Fruit fly (Drosophila melanogaster): ENCODE measurements around the gene CG15715.

The CG15715 gene

DNA sequence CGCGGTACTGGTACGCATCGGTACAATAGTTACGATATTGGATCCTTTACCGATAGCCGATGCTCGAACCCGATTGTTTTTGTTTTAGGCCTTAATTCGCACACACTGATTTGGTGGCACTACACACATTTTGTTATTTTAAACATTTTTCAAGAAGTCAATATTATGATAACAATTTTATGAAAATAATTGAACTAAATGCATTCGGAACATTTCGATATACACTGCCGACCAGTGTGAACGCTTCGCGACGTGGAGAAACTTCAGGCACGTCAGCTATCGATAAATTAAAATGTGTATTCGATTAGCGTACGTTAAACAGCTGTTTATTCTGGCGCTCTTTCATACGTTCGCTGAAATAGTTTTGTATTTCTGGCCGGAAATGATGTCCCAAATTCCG lies 5.1 kb downstream of the CG15715 start, which contains the start of gene CG12713 (continued):
- TF ChIP-seq CG12299 (tag; optimal IDR thresholded peaks at IDR 0.05) (peak; percentile 38), Nf-YA (GFP tag; IDR thresholded peaks at IDR 0.05) (no peak), Dref (GFP tag; IDR thresholded peaks at IDR 0.05) (peak; percentile 93), TFAM (GFP tag; optimal IDR thresholded peaks at IDR 0.05) (no peak), CG5953 (GFP tag; IDR thresholded peaks at IDR 0.05) (no peak), dmrt11E (tag; optimal IDR thresholded peaks at IDR 0.05) (no peak), CG7372 (GFP tag; IDR thresholded peaks at IDR 0.05) (no peak), slbo (GFP tag; IDR thresholded peaks at IDR 0.05) (peak; percentile 48), Hand (GFP tag; optimal IDR thresholded peaks at IDR 0.05) (no peak), jing (GFP tag; optimal IDR thresholded peaks at IDR 0.05) (no peak), Eip74EF (GFP tag; optimal IDR thresholded peaks at IDR 0.05) (no peak), bbx (GFP tag; IDR thresholded peaks at IDR 0.05; ENCODE audit: partially characterized antibody) (peak; percentile 84), Hmr (GFP tag; optimal IDR thresholded peaks at IDR 0.05) (no peak), tx (GFP tag; optimal IDR thresholded peaks at IDR 0.05) (no peak), ac (GFP tag; optimal IDR thresholded peaks at IDR 0.05) (no peak), tap (tag; optimal IDR thresholded peaks at IDR 0.05) (no peak), pita (GFP tag; optimal IDR thresholded peaks at IDR 0.05) (peak; percentile 60), CG10431 (GFP tag; optimal IDR thresholded peaks at IDR 0.05) (no peak), CG9727 (GFP tag; optimal IDR thresholded peaks at IDR 0.05) (peak; percentile 5), CG9932 (GFP tag; IDR thresholded peaks at IDR 0.05) (no peak), CG31365 (tag; optimal IDR thresholded peaks at IDR 0.05) (no peak), dpn (GFP tag; optimal IDR thresholded peaks at IDR 0.05) (peak; percentile 22 to 34), seq (GFP tag; IDR thresholded peaks at IDR 0.05) (no peak), CG1832 (GFP tag; optimal IDR thresholded peaks at IDR 0.05) (no peak), Scr (GFP tag; IDR thresholded peaks at IDR 0.05; ENCODE audit: partially characterized antibody) (peak; percentile 82), ham (GFP tag; IDR thresholded peaks at IDR 0.05) (no peak), CG10321 (GFP tag; IDR thresholded peaks at IDR 0.05) (no peak), H2.0 (GFP tag; IDR thresholded peaks at IDR 0.05) (no peak), CG3065 (GFP tag; optimal IDR thresholded peaks at IDR 0.05) (no peak), Gug (GFP tag; IDR thresholded peaks at IDR 0.05) (no peak), Mad (GFP tag; optimal IDR thresholded peaks at IDR 0.05) (no peak), otp (GFP tag; IDR thresholded peaks at IDR 0.05) (no peak), stwl (tag; optimal IDR thresholded peaks at IDR 0.05) (peak; percentile 84), ewg (GFP tag; optimal IDR thresholded peaks at IDR 0.05) (no peak), ash1 (GFP tag; optimal IDR thresholded peaks at IDR 0.05) (no peak), CG10267 (tag; optimal IDR thresholded peaks at IDR 0.05) (peak; percentile 45), Atf6 (GFP tag; IDR thresholded peaks at IDR 0.05) (no peak), mld (GFP tag; IDR thresholded peaks at IDR 0.05; ENCODE audit: partially characterized antibody) (peak; percentile 65; the same call in 2 of the 3 replicates), Spps (tag; optimal IDR thresholded peaks at IDR 0.05) (no peak), CG18262 (tag; optimal IDR thresholded peaks at IDR 0.05) (peak; percentile 14), CG6765 (GFP tag; optimal IDR thresholded peaks at IDR 0.05) (no peak), psq (GFP tag; optimal IDR thresholded peaks at IDR 0.05) (no peak), CG7928 (GFP tag; optimal IDR thresholded peaks at IDR 0.05) (no peak), GATAe (GFP tag; conservative IDR thresholded peaks at IDR 0.05) (no peak), ttk (GFP tag; IDR thresholded peaks at IDR 0.05) (no peak), vfl (GFP tag; optimal IDR thresholded peaks at IDR 0.05) (no peak), ap (GFP tag; IDR thresholded peaks at IDR 0.05) (no peak), HmgZ (tag; optimal IDR thresholded peaks at IDR 0.05) (peak; percentile 69), Taf1 (GFP tag; IDR thresholded peaks at IDR 0.05) (no peak), CG12744 (GFP tag; optimal IDR thresholded peaks at IDR 0.05) (peak; percentile 9), CG34422 (GFP tag; IDR thresholded peaks at IDR 0.05) (no peak), Camta (GFP tag; optimal IDR thresholded peaks at IDR 0.05) (no peak)

All from whole organism, embryonic.